Fruit fly (Drosophila melanogaster): ENCODE data around the gene CG42716.

DNA sequence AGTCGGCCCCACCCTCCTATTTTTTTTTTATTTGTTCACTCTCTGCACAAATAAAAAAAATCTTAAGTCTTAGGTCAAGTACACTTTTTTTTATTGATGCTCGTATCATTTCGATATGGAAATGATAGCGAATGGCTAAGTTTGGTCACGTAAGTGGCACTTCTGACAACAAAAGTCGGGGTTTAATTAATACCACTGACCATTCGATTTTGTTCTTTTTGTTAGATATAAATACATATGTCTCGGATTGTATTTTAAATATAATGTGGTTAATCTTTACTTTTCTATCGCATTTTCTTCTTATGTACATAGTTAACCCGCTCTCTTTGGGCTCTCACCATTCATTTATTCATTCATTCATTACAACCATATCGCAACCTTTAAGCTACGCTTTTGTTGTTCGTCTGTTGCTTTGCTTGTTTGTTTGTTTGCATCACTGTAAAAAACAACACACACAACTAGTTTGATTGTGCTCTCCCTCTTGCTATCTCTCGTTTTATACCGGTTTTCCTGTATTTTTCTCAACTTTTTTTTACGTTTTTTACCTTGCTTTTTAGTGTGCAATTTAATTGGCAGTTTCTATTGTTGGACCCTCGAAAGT lies 31.4 kb upstream of the CG42716 start:
- no peak for TF ChIP-seq psq (optimal IDR thresholded peaks at IDR 0.05)
- TF ChIP-seq h (optimal IDR thresholded peaks at IDR 0.05), result no peak
